Worm (Caenorhabditis elegans) whole organism, L2 larva: ENCODE results near the gene cup-5.

Experiments used
- C34F6.9 ChIP-seq: fragments of 150-350 bp; optimal IDR thresholded peaks from 2 replicates; lab custom pipeline; 2014; ENCODE audit warnings: missing biosample characterization, missing genetic modification characterization
- aly-2 ChIP-seq: fragments of 150-350 bp; optimal IDR thresholded peaks from 2 replicates; lab custom pipeline; 2014; ENCODE audit warnings: missing biosample characterization, missing genetic modification characterization
- dmd-4 ChIP-seq: sonication (generic microtip); optimal IDR thresholded peaks from 2 replicates; lab custom pipeline; 2017; ENCODE audit warnings: missing biosample characterization, missing genetic modification characterization
- elt-3 ChIP-seq: sonication (generic microtip); optimal IDR thresholded peaks from 2 replicates; lab custom pipeline; 2017; ENCODE audit warnings: missing biosample characterization, missing genetic modification characterization
- fos-1 ChIP-seq: fragments of 150-350 bp; optimal IDR thresholded peaks from 2 replicates; lab custom pipeline; 2014; ENCODE audit warnings: missing biosample characterization, missing genetic modification characterization
- lin-13 ChIP-seq: fragments of 150-350 bp; optimal IDR thresholded peaks from 2 replicates; lab custom pipeline; 2014; ENCODE audit warnings: missing biosample characterization, missing genetic modification reagents, missing genetic modification characterization
- lsy-2 ChIP-seq, 2 experiments: fragments of 150-350 bp in 1 of 2; sonication (generic microtip) in 1 of 2; optimal IDR thresholded peaks; 2 replicates each; lab custom pipeline; 2014 to 2017; ENCODE audit warnings: missing biosample characterization in 2 of 2, missing genetic modification characterization in 2 of 2
- nhr-23 ChIP-seq: fragments of 150-350 bp; optimal IDR thresholded peaks from 2 replicates; lab custom pipeline; 2014; ENCODE audit warnings: missing biosample characterization, missing genetic modification reagents, missing genetic modification characterization
- nhr-77 ChIP-seq: fragments of 150-350 bp; optimal IDR thresholded peaks from 2 replicates; lab custom pipeline; 2014; ENCODE audit warnings: missing biosample characterization, missing genetic modification characterization
- peb-1 ChIP-seq: fragments of 150-350 bp; optimal IDR thresholded peaks from 2 replicates; lab custom pipeline; 2014; ENCODE audit warnings: missing biosample characterization, missing genetic modification characterization
- sem-4 ChIP-seq: fragments of 150-350 bp; optimal IDR thresholded peaks from 2 replicates; lab custom pipeline; 2014; ENCODE audit warnings: missing biosample characterization, missing genetic modification reagents, missing genetic modification characterization
- sma-3 ChIP-seq: sonication (generic microtip); optimal IDR thresholded peaks from 2 replicates; lab custom pipeline; 2016; ENCODE audit warnings: missing genetic modification reagents, missing genetic modification characterization, missing compliant biosample characterization

The cup-5 gene

DNA sequence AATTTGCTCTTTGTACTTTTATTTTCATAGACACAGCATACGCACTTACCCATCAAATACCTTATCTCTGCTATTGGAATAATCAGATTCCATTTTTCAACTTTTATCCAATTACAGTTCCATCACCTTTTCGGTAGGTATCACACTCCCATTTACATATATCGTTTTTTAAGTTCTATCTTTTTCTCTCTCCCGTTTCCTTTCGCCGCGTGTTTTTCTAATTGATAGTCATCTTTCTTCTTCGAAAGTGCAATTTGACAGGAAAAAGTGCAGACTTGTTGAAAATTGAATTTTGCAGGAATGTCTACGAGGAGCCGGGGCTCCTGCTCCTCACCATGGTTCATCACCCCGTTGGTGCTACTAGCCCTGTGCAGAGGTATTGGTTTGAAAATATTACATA lies 41.1 kb downstream of the cup-5 start, which contains the start of gene fbn-1:
fbn-1 (plus strand) TSS at position 301 of the 400 bp plus-strand sequence.
- TF ChIP-seq elt-3 (tag; lab: Kevin White, UChicago) (no peak), sem-4 (no peak), peb-1 (no peak), nhr-77 (tag; lab: Kevin White, UChicago) (no peak), sma-3 (no peak), lin-13 (no peak), lsy-2 (tag; optimal IDR thresholded peaks at IDR 0.05; lab: Kevin White, UChicago) (no peak), fos-1 (tag; lab: Kevin White, UChicago) (no peak), nhr-23 (tag; lab: Kevin White, UChicago) (no peak), aly-2 (tag; lab: Kevin White, UChicago) (no peak), dmd-4 (tag; lab: Kevin White, UChicago) (no peak), C34F6.9 (tag; lab: Kevin White, UChicago) (no peak)
- TF ChIP-seq, all 48 proteins: peak for 0
